Worm (Caenorhabditis elegans): ENCODE results near the gene M176.10.

DNA sequence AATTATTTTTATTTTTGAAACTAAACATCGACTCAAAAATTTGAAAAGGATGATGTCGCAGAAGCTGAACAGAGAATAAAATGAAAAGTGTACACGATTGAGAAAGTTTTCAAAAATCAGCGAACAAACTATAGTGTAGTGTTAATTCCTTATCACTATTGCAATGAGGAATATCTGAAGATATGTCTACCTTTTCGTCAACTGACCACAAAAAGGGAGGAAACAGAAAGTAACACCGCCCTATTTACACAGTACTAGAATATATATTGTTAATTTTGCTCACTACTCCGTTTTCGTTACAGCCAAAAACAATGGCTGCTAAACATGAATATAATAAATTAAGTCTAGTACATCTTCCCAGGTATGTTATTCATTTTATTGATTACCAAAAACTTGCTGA lies 22.0 kb upstream of the M176.10 start, which contains the start of gene chil-18:
- TF ChIP-seq nhr-76 (tag; optimal IDR thresholded peaks at IDR 0.05) (no peak), pqm-1 (tag; optimal IDR thresholded peaks at IDR 0.05) (no peak), snpc-4 (tag; optimal IDR thresholded peaks at IDR 0.05) (no peak), skn-1 (tag; optimal IDR thresholded peaks at IDR 0.05) (no peak), sea-2 (GFP tag; optimal IDR thresholded peaks at IDR 0.05) (no peak), unc-39 (tag; optimal IDR thresholded peaks at IDR 0.05) (no peak)

Data from whole organism, L3 larva.